Worm (Caenorhabditis elegans) whole organism, young adult: Measurements from ENCODE around the gene F23F1.10.

Experiments used
- B0261.1 ChIP-seq: sonication (generic microtip); optimal IDR thresholded peaks from 2 replicates; lab custom pipeline; 2016; ENCODE audit warnings: mild to moderate bottlenecking, missing genetic modification characterization, moderate library complexity, missing compliant biosample characterization
- C06A6.2 ChIP-seq: fragments of 200-800 bp; sonication (Bioruptor generic); conservative IDR thresholded peaks from 2 replicates; pipeline ENCODE4 v1.3.6; 2022; ENCODE audit warnings: missing genetic modification characterization, missing compliant biosample characterization
- D2030.7 ChIP-seq: fragments of 200-800 bp; sonication (Bioruptor generic); IDR thresholded peaks from 2 replicates; pipeline ENCODE4 v1.3.6; 2022; ENCODE audit warnings: missing genetic modification reagents, missing genetic modification characterization, missing compliant biosample characterization
- F10E7.11 ChIP-seq: sonication (generic microtip); optimal IDR thresholded peaks from 2 replicates; lab custom pipeline; 2017; ENCODE audit warnings: mild to moderate bottlenecking, missing genetic modification characterization, moderate library complexity, missing compliant biosample characterization
- F39B2.1 ChIP-seq: fragments of 200-800 bp; sonication (Bioruptor generic); IDR thresholded peaks from 2 replicates; pipeline ENCODE4 v1.3.6; 2022; ENCODE audit warnings: missing genetic modification reagents, missing genetic modification characterization, missing compliant biosample characterization
- F55B11.4 ChIP-seq: sonication (generic microtip); optimal IDR thresholded peaks from 2 replicates; lab custom pipeline; 2016; ENCODE audit warnings: missing compliant biosample characterization, missing genetic modification characterization, borderline replicate concordance; ENCODE audit not compliant: insufficient read depth
- T26A5.8 ChIP-seq: sonication (generic microtip); optimal IDR thresholded peaks from 2 replicates; lab custom pipeline; 2016; ENCODE audit warnings: missing genetic modification characterization, missing compliant biosample characterization
- Y79H2A.3 ChIP-seq: fragments of 200-800 bp; sonication (Bioruptor generic); conservative IDR thresholded peaks from 2 replicates; pipeline ENCODE4 v1.3.6; 2022; ENCODE audit warnings: missing genetic modification reagents, missing genetic modification characterization, missing compliant biosample characterization
- ZK185.1 ChIP-seq: sonication (generic microtip); optimal IDR thresholded peaks from 2 replicates; lab custom pipeline; 2016; ENCODE audit warnings: mild to moderate bottlenecking, missing genetic modification characterization, missing compliant biosample characterization; ENCODE audit not compliant: poor library complexity, severe bottlenecking
- athp-1 ChIP-seq: sonication (generic microtip); optimal IDR thresholded peaks from 2 replicates; lab custom pipeline; 2017; ENCODE audit warnings: mild to moderate bottlenecking, missing genetic modification characterization, missing compliant biosample characterization
- attf-3 ChIP-seq: fragments of 200-800 bp; sonication (Bioruptor generic); conservative IDR thresholded peaks from 2 replicates; pipeline ENCODE4 v1.3.6; 2022; ENCODE audit warnings: missing genetic modification reagents, missing genetic modification characterization, missing compliant biosample characterization
- attf-5 ChIP-seq: fragments of 200-800 bp; sonication (Bioruptor generic); optimal IDR thresholded peaks from 2 replicates; lab custom pipeline; 2018; ENCODE audit warnings: mild to moderate bottlenecking, missing genetic modification characterization, missing compliant biosample characterization
- bed-2 ChIP-seq: fragments of 200-800 bp; sonication (Bioruptor generic); IDR thresholded peaks from 2 replicates; pipeline ENCODE4 v1.3.6; 2022; ENCODE audit warnings: missing genetic modification reagents, missing genetic modification characterization, missing compliant biosample characterization
- ccch-3 ChIP-seq: fragments of 200-800 bp; sonication (Bioruptor generic); optimal IDR thresholded peaks from 2 replicates; lab custom pipeline; 2018; ENCODE audit warnings: mild to moderate bottlenecking, missing genetic modification characterization, missing compliant biosample characterization
- cebp-2 ChIP-seq: fragments of 200-800 bp; sonication (Bioruptor generic); IDR thresholded peaks from 2 replicates; pipeline ENCODE4 v1.3.6; 2022; ENCODE audit warnings: missing genetic modification characterization, missing compliant biosample characterization
- ceh-40 ChIP-seq: fragments of 200-800 bp; sonication (Bioruptor generic); IDR thresholded peaks from 2 replicates; pipeline ENCODE4 v1.3.6; 2022; ENCODE audit warnings: missing genetic modification characterization, missing compliant biosample characterization
- ceh-91 ChIP-seq: fragments of 200-800 bp; sonication (Bioruptor generic); IDR thresholded peaks from 2 replicates; pipeline ENCODE4 v1.3.6; 2022; ENCODE audit warnings: missing genetic modification reagents, missing genetic modification characterization, missing compliant biosample characterization
- die-1 ChIP-seq: sonication (generic microtip); optimal IDR thresholded peaks from 2 replicates; lab custom pipeline; 2016; ENCODE audit warnings: missing genotype, mild to moderate bottlenecking, missing genetic modification characterization, missing compliant biosample characterization
- dox-1 ChIP-seq: fragments of 200-800 bp; sonication (Bioruptor generic); IDR thresholded peaks from 2 replicates; pipeline ENCODE4 v1.3.6; 2022; ENCODE audit warnings: missing genetic modification reagents, missing genetic modification characterization, missing compliant biosample characterization
- dpff-1 ChIP-seq: sonication (generic microtip); optimal IDR thresholded peaks from 2 replicates; lab custom pipeline; 2017; ENCODE audit warnings: mild to moderate bottlenecking, missing genetic modification characterization, missing compliant biosample characterization
- efl-1 ChIP-seq: fragments of 150-350 bp; optimal IDR thresholded peaks from 2 replicates; lab custom pipeline; 2014; ENCODE audit warnings: missing biosample characterization, missing genetic modification reagents, missing genetic modification characterization
- egl-44 ChIP-seq: fragments of 200-800 bp; sonication (Bioruptor generic); IDR thresholded peaks from 2 replicates; pipeline ENCODE4 v1.3.6; 2022; ENCODE audit warnings: missing genetic modification reagents, missing genetic modification characterization, missing compliant biosample characterization
- ekl-4 ChIP-seq: fragments of 200-800 bp; sonication (Bioruptor generic); IDR thresholded peaks from 2 replicates; pipeline ENCODE4 v1.3.6; 2022; ENCODE audit warnings: missing genetic modification reagents, missing genetic modification characterization, missing compliant biosample characterization
- ets-4 ChIP-seq: fragments of 200-800 bp; sonication (Bioruptor generic); optimal IDR thresholded peaks from 2 replicates; lab custom pipeline; 2018; ENCODE audit warnings: mild to moderate bottlenecking, missing genetic modification characterization, missing compliant biosample characterization
- let-526 ChIP-seq: fragments of 200-800 bp; sonication (Bioruptor generic); IDR thresholded peaks from 2 replicates; pipeline ENCODE4 v1.3.6; 2022; ENCODE audit warnings: missing genetic modification reagents, missing genetic modification characterization, missing compliant biosample characterization
- let-607 ChIP-seq, 2 experiments: fragments of 200-800 bp in 1 of 2; sonication (Bioruptor generic) in 1 of 2; sonication (generic microtip) in 1 of 2; optimal IDR thresholded peaks; 2 replicates each; lab custom pipeline; 2016 to 2018; ENCODE audit warnings: mild to moderate bottlenecking in 2 of 2, missing compliant biosample characterization in 2 of 2, missing genetic modification characterization in 2 of 2, moderate library complexity in 2 of 2, missing genotype in 1 of 2
- lin-54 ChIP-seq: fragments of 200-800 bp; sonication (Bioruptor generic); optimal IDR thresholded peaks from 2 replicates; lab custom pipeline; 2018; ENCODE audit warnings: mild to moderate bottlenecking, missing genetic modification characterization, missing compliant biosample characterization
- mel-28 ChIP-seq: sonication (generic microtip); optimal IDR thresholded peaks from 2 replicates; lab custom pipeline; 2016; ENCODE audit warnings: borderline replicate concordance, mild to moderate bottlenecking, missing genetic modification characterization, missing compliant biosample characterization
- mxl-1 ChIP-seq: sonication (generic microtip); optimal IDR thresholded peaks from 2 replicates; lab custom pipeline; 2016; ENCODE audit warnings: missing genetic modification characterization, missing compliant biosample characterization
- nhr-27 ChIP-seq: fragments of 200-800 bp; sonication (Bioruptor generic); optimal IDR thresholded peaks from 2 replicates; lab custom pipeline; 2018; ENCODE audit warnings: mild to moderate bottlenecking, missing genetic modification characterization, moderate library complexity, missing compliant biosample characterization
- nhr-80 ChIP-seq: sonication (generic microtip); optimal IDR thresholded peaks from 2 replicates; lab custom pipeline; 2016; ENCODE audit warnings: missing genetic modification characterization, missing compliant biosample characterization
- nhr-90 ChIP-seq: sonication (generic microtip); optimal IDR thresholded peaks from 2 replicates; lab custom pipeline; 2016; ENCODE audit warnings: missing genotype, mild to moderate bottlenecking, missing genetic modification characterization, missing compliant biosample characterization
- rcor-1 ChIP-seq: fragments of 200-800 bp; sonication (Bioruptor generic); IDR thresholded peaks from 2 replicates; pipeline ENCODE4 v1.3.6; 2022; ENCODE audit warnings: missing genetic modification reagents, missing genetic modification characterization, missing compliant biosample characterization
- repo-1 ChIP-seq: sonication (generic microtip); optimal IDR thresholded peaks from 2 replicates; lab custom pipeline; 2017; ENCODE audit warnings: mild to moderate bottlenecking, missing genetic modification characterization, missing compliant biosample characterization
- snpc-1.1 ChIP-seq: sonication (generic microtip); optimal IDR thresholded peaks from 2 replicates; lab custom pipeline; 2017; ENCODE audit warnings: missing genetic modification characterization, mild to moderate bottlenecking, missing compliant biosample characterization, antibody characterized with exemption, moderate library complexity, missing genotype, missing genetic modification reagents; ENCODE audit not compliant: insufficient read depth
- snpc-1.3 ChIP-seq: sonication (generic microtip); optimal IDR thresholded peaks from 2 replicates; lab custom pipeline; 2017; ENCODE audit warnings: missing genetic modification characterization, mild to moderate bottlenecking, missing compliant biosample characterization, antibody characterized with exemption, moderate library complexity, missing genotype, missing genetic modification reagents; ENCODE audit not compliant: insufficient read depth
- snpc-4 ChIP-seq, 5 experiments: fragments of 150-350 bp in 1 of 5; sonication (generic microtip) in 4 of 5; optimal IDR thresholded peaks; 2 replicates each; lab custom pipeline; 2014 to 2018; ENCODE audit warnings: missing genetic modification characterization in 5 of 5, missing biosample characterization in 3 of 5, antibody characterized with exemption in 2 of 5, mild to moderate bottlenecking in 2 of 5, missing compliant biosample characterization in 2 of 5, missing genotype in 2 of 5, moderate library complexity in 2 of 5, missing genetic modification reagents in 1 of 5
- tbp1 ChIP-seq: fragments of 200-800 bp; sonication (Bioruptor generic); optimal IDR thresholded peaks from 2 replicates; lab custom pipeline; 2018; ENCODE audit warnings: mild to moderate bottlenecking, missing genetic modification characterization, missing compliant biosample characterization
- tbx-9 ChIP-seq: sonication (generic microtip); optimal IDR thresholded peaks from 2 replicates; lab custom pipeline; 2016; ENCODE audit warnings: borderline replicate concordance, missing genetic modification characterization, inconsistent platforms, missing compliant biosample characterization
- tlf-1 ChIP-seq: fragments of 200-800 bp; sonication (Bioruptor generic); optimal IDR thresholded peaks from 2 replicates; lab custom pipeline; 2018; ENCODE audit warnings: mild to moderate bottlenecking, missing genetic modification characterization, missing compliant biosample characterization

The F23F1.10 gene

DNA sequence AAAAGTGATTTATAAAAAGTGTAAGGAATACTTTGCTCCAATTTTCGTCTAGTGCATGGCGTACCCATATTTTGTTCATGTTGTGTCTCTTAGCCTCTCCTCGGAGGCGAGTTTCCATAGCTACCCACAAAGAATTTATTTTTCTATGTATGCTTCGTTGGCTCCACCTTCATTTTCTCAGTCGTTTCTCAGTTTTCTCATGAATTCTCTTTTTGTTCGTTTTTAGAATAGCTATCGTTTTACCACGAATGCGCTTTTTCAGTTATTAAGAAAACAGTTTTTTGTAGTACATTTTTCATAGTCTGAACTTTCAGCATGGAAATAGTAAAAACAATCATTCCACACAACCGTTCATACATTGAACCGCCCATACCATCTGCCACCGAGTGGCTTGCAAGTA, 35.4 kb downstream of the F23F1.10 start, which contains the start of gene osta-1:
osta-1 (plus strand) TSS at position 309 of the 400 bp plus-strand sequence.
- TF ChIP-seq C06A6.2 (no peak), let-607 (tag; optimal IDR thresholded peaks at IDR 0.05; lab: Kevin White, UChicago) (no peak), tlf-1 (GFP tag; lab: Kevin White, UChicago) (no peak), ZK185.1 (tag; lab: Kevin White, UChicago) (no peak), repo-1 (tag; lab: Kevin White, UChicago) (no peak), ceh-40 (GFP tag; lab: Robert Waterston, UW) (no peak), efl-1 (no peak), ets-4 (GFP tag; lab: Kevin White, UChicago) (no peak), T26A5.8 (no peak), F10E7.11 (tag; lab: Kevin White, UChicago) (no peak), let-526 (GFP tag; lab: Robert Waterston, UW) (no peak), ceh-91 (GFP tag; lab: Robert Waterston, UW) (no peak), dpff-1 (tag; lab: Kevin White, UChicago) (no peak), lin-54 (no peak), tbp1 (no peak)

DNA sequence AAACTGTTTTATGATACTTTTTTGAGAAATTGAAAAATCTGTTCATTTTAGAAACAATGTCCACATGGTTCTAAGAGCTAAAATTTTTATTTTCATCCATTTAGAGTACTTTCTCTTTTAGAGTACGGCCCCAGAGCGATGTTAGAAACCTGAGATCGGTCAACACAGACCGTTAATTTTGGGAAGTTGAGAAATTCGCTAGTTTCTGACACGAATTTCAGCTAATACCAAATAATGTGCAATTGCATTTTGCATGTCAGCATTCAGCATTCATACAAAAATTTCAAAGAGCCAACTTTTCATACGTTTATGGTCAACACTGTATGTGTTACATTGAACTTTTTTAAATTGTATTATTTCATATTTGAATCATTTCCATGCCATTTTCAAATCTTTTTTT, 37.0 kb downstream of the F23F1.10 start:
- TF ChIP-seq mel-28 (tag; lab: Kevin White, UChicago) (no peak), nhr-90 (no peak), die-1 (tag; lab: Kevin White, UChicago) (no peak), B0261.1 (tag; lab: Kevin White, UChicago) (no peak), bed-2 (GFP tag; lab: Robert Waterston, UW) (no peak), athp-1 (tag; lab: Kevin White, UChicago) (no peak), F39B2.1 (GFP tag; lab: Robert Waterston, UW) (no peak), attf-5 (GFP tag; lab: Kevin White, UChicago) (no peak)

DNA sequence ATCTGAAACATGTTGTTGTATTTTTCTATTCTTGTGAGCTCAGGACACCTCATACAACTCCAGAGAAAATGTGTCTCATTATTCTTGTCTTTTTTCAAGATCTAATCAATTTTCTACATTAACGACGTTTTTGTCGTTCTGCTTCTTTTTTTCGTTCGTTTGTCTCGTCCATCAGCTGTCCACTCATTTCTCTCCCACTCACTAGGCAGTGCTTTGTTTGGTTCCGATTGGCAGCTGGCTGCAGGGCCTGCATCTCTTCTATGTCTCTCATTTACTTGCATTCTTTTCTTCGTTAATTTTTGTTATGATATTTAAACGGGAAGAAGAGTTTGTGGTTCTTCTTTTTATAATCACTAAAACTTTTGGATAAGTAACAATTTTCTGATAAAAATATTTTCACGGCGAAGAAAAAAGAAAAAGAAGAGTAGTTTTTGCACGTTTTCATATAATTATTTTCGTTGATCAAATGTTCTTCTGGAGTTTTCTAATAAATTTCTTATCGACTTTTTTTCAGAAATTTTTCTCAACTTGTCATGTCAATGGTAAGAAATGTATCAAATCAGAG, 40.4 kb downstream of the F23F1.10 start, which contains the start of gene 2L52.1:
2L52.1 (plus strand) TSS at position 515 of the 565 bp plus-strand sequence.
- TF ChIP-seq tbp1 (no peak), Y79H2A.3 (no peak), nhr-80 (tag; lab: Kevin White, UChicago) (peak; percentile 28), cebp-2 (no peak), dox-1 (GFP tag; lab: Robert Waterston, UW) (no peak)

DNA sequence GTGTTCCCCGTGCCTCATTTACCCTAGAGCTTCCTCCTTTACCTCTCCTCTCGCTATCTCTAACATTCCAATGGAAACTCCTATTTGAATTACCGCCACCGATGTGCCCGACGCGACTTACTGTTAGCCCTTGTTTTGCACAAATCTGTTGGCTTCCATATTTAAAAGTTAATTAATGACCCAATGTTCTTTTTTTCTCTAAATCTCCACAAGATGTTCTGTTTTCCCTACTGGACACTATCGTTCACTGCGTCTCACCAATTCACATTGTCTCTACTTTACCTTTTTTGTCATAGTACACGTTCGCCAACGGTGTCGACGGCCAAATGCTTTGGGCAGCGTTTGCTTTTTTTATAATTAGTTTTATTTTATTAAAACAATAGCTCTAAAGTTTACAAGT, 41.2 kb downstream of the F23F1.10 start:
- no peak for TF ChIP-seq F55B11.4 (tag; lab: Kevin White, UChicago)
- TF ChIP-seq snpc-4 (GFP tag; optimal IDR thresholded peaks at IDR 0.05; lab: Kevin White, UChicago), result no peak
- no peak for TF ChIP-seq snpc-4 (tag; optimal IDR thresholded peaks at IDR 0.05; lab: Kevin White, UChicago)
- TF ChIP-seq ZK185.1 (tag; lab: Kevin White, UChicago), result no peak
- no peak for TF ChIP-seq rcor-1 (GFP tag; lab: Robert Waterston, UW)
- no peak for TF ChIP-seq ccch-3 (GFP tag; lab: Kevin White, UChicago)
- no peak for TF ChIP-seq die-1 (tag; lab: Kevin White, UChicago)
- TF ChIP-seq attf-3 (GFP tag; lab: Robert Waterston, UW), result no peak
- TF ChIP-seq C06A6.2, result no peak
- TF ChIP-seq egl-44 (GFP tag; lab: Robert Waterston, UW), result no peak
- no peak for TF ChIP-seq let-526 (GFP tag; lab: Robert Waterston, UW)
- TF ChIP-seq nhr-80 (tag; lab: Kevin White, UChicago), result no peak
- TF ChIP-seq mxl-1 (tag; lab: Kevin White, UChicago), result no peak
- no peak for TF ChIP-seq nhr-27 (tag; lab: Kevin White, UChicago)
- TF ChIP-seq tbx-9 (tag; lab: Kevin White, UChicago), result no peak
- no peak for TF ChIP-seq snpc-1.3
- no peak for TF ChIP-seq ekl-4 (GFP tag; lab: Robert Waterston, UW)
- TF ChIP-seq snpc-1.1, result no peak
- no peak for TF ChIP-seq D2030.7 (GFP tag; lab: Robert Waterston, UW)
